Worm (Caenorhabditis elegans) whole organism, L2 larva: ENCODE results near the gene T23F11.4.

ENCODE experiments used
- C34F6.9 ChIP-seq: fragments of 150-350 bp; optimal IDR thresholded peaks from 2 replicates; lab custom pipeline; 2014; ENCODE audit warnings: missing biosample characterization, missing genetic modification characterization
- F13H6.1 ChIP-seq: sonication (generic microtip); optimal IDR thresholded peaks from 2 replicates; lab custom pipeline; 2016; ENCODE audit warnings: missing genetic modification characterization, missing compliant biosample characterization
- R02D3.7 ChIP-seq: fragments of 150-350 bp; optimal IDR thresholded peaks from 2 replicates; lab custom pipeline; 2014; ENCODE audit warnings: missing biosample characterization, missing genetic modification characterization
- Y55F3AM.14 ChIP-seq: fragments of 200-800 bp; sonication (Bioruptor generic); optimal IDR thresholded peaks from 2 replicates; lab custom pipeline; 2018; ENCODE audit warnings: mild to moderate bottlenecking, missing genetic modification characterization, missing compliant biosample characterization
- ZK546.5 ChIP-seq: sonication (generic microtip); optimal IDR thresholded peaks from 2 replicates; lab custom pipeline; 2017; ENCODE audit warnings: missing biosample characterization, missing genetic modification characterization
- alr-1 ChIP-seq: fragments of 150-350 bp; optimal IDR thresholded peaks from 2 replicates; lab custom pipeline; 2014; ENCODE audit warnings: missing biosample characterization, missing genetic modification characterization
- aly-2 ChIP-seq: fragments of 150-350 bp; optimal IDR thresholded peaks from 2 replicates; lab custom pipeline; 2014; ENCODE audit warnings: missing biosample characterization, missing genetic modification characterization
- ceh-16 ChIP-seq: fragments of 150-350 bp; optimal IDR thresholded peaks from 2 replicates; lab custom pipeline; 2014; ENCODE audit warnings: missing biosample characterization, missing genetic modification characterization
- ceh-82 ChIP-seq: fragments of 150-350 bp; optimal IDR thresholded peaks from 2 replicates; lab custom pipeline; 2014; ENCODE audit warnings: missing biosample characterization, missing genetic modification characterization
- crh-2 ChIP-seq: sonication (generic microtip); optimal IDR thresholded peaks from 2 replicates; lab custom pipeline; 2017; ENCODE audit warnings: missing biosample characterization, missing genetic modification characterization
- dmd-4 ChIP-seq: sonication (generic microtip); optimal IDR thresholded peaks from 2 replicates; lab custom pipeline; 2017; ENCODE audit warnings: missing biosample characterization, missing genetic modification characterization
- elt-1 ChIP-seq: fragments of 150-350 bp; optimal IDR thresholded peaks from 2 replicates; lab custom pipeline; 2014; ENCODE audit warnings: missing biosample characterization, missing genetic modification characterization
- elt-3 ChIP-seq: sonication (generic microtip); optimal IDR thresholded peaks from 2 replicates; lab custom pipeline; 2017; ENCODE audit warnings: missing biosample characterization, missing genetic modification characterization
- fos-1 ChIP-seq: fragments of 150-350 bp; optimal IDR thresholded peaks from 2 replicates; lab custom pipeline; 2014; ENCODE audit warnings: missing biosample characterization, missing genetic modification characterization
- gmeb-1 ChIP-seq: fragments of 150-350 bp; optimal IDR thresholded peaks from 2 replicates; lab custom pipeline; 2014; ENCODE audit warnings: missing biosample characterization, missing genetic modification characterization
- lin-39 ChIP-seq: fragments of 150-350 bp; optimal IDR thresholded peaks from 2 replicates; lab custom pipeline; 2014; ENCODE audit warnings: missing biosample characterization, missing genetic modification reagents, missing genetic modification characterization
- lsy-2 ChIP-seq, 2 experiments: fragments of 150-350 bp in 1 of 2; sonication (generic microtip) in 1 of 2; optimal IDR thresholded peaks; 2 replicates each; lab custom pipeline; 2014 to 2017; ENCODE audit warnings: missing biosample characterization in 2 of 2, missing genetic modification characterization in 2 of 2
- mab-5 ChIP-seq: fragments of 150-350 bp; optimal IDR thresholded peaks from 2 replicates; lab custom pipeline; 2014; ENCODE audit warnings: missing biosample characterization, missing genetic modification characterization
- mdl-1 ChIP-seq, 2 experiments: fragments of 150-350 bp in 1 of 2; sonication (generic microtip) in 1 of 2; optimal IDR thresholded peaks; 2 replicates each; lab custom pipeline; 2017; ENCODE audit warnings: missing biosample characterization in 2 of 2, missing genetic modification characterization in 2 of 2
- nhr-11 ChIP-seq: fragments of 150-350 bp; optimal IDR thresholded peaks from 2 replicates; lab custom pipeline; 2014; ENCODE audit warnings: missing biosample characterization, missing genetic modification characterization
- nhr-12 ChIP-seq: fragments of 150-350 bp; optimal IDR thresholded peaks from 2 replicates; lab custom pipeline; 2014; ENCODE audit warnings: missing biosample characterization, missing genetic modification characterization
- nhr-129 ChIP-seq: fragments of 150-350 bp; optimal IDR thresholded peaks from 2 replicates; lab custom pipeline; 2014; ENCODE audit warnings: missing biosample characterization, missing genetic modification characterization
- nhr-21 ChIP-seq: fragments of 150-350 bp; optimal IDR thresholded peaks from 2 replicates; lab custom pipeline; 2014; ENCODE audit warnings: missing biosample characterization, missing genetic modification characterization
- nhr-23 ChIP-seq: fragments of 150-350 bp; optimal IDR thresholded peaks from 2 replicates; lab custom pipeline; 2014; ENCODE audit warnings: missing biosample characterization, missing genetic modification reagents, missing genetic modification characterization
- nhr-25 ChIP-seq: fragments of 150-350 bp; sonication (generic microtip); optimal IDR thresholded peaks from 3 replicates; lab custom pipeline; 2014; ENCODE audit warnings: missing biosample characterization, missing genetic modification characterization
- nhr-6 ChIP-seq: fragments of 150-350 bp; optimal IDR thresholded peaks from 2 replicates; lab custom pipeline; 2014; ENCODE audit warnings: missing biosample characterization, missing genetic modification characterization
- nhr-77 ChIP-seq: fragments of 150-350 bp; optimal IDR thresholded peaks from 2 replicates; lab custom pipeline; 2014; ENCODE audit warnings: missing biosample characterization, missing genetic modification characterization
- peb-1 ChIP-seq: fragments of 150-350 bp; optimal IDR thresholded peaks from 2 replicates; lab custom pipeline; 2014; ENCODE audit warnings: missing biosample characterization, missing genetic modification characterization
- sem-4 ChIP-seq: fragments of 150-350 bp; optimal IDR thresholded peaks from 2 replicates; lab custom pipeline; 2014; ENCODE audit warnings: missing biosample characterization, missing genetic modification reagents, missing genetic modification characterization
- sma-3 ChIP-seq: sonication (generic microtip); optimal IDR thresholded peaks from 2 replicates; lab custom pipeline; 2016; ENCODE audit warnings: missing genetic modification reagents, missing genetic modification characterization, missing compliant biosample characterization
- unc-39 ChIP-seq: fragments of 150-350 bp; optimal IDR thresholded peaks from 2 replicates; lab custom pipeline; 2014; ENCODE audit warnings: missing biosample characterization, missing genetic modification characterization
- unc-55 ChIP-seq: fragments of 150-350 bp; sonication (generic microtip); optimal IDR thresholded peaks from 3 replicates; lab custom pipeline; 2014; ENCODE audit warnings: missing biosample characterization, missing genetic modification reagents, missing genetic modification characterization
- unc-62 ChIP-seq: fragments of 150-350 bp; optimal IDR thresholded peaks from 2 replicates; lab custom pipeline; 2014; ENCODE audit warnings: missing biosample characterization, missing genetic modification reagents, missing genetic modification characterization
- zag-1 ChIP-seq: fragments of 150-350 bp; optimal IDR thresholded peaks from 2 replicates; lab custom pipeline; 2014; ENCODE audit warnings: missing biosample characterization, missing genetic modification characterization
- ztf-1 ChIP-seq: fragments of 200-800 bp; sonication (Bioruptor generic); conservative IDR thresholded peaks from 2 replicates; pipeline ENCODE4 v1.3.6; 2022; ENCODE audit warnings: missing genetic modification characterization, missing compliant biosample characterization
- ztf-4 ChIP-seq: fragments of 150-350 bp; optimal IDR thresholded peaks from 2 replicates; lab custom pipeline; 2014; ENCODE audit warnings: missing biosample characterization, missing genetic modification characterization

T23F11.4 gene

ce11 chrIII:4649363-4649768 is 15.8 kb downstream of the T23F11.4 start (continued):
- TF ChIP-seq unc-55 (GFP tag; lab: Kevin White, UChicago) (peak; percentile 89), zag-1 (tag; lab: Kevin White, UChicago) (peak; percentile 86), ceh-82 (tag; lab: Kevin White, UChicago) (peak; percentile 39), Y55F3AM.14 (GFP tag; lab: Kevin White, UChicago) (peak; percentile 91), sma-3 (peak; percentile 97), F13H6.1 (tag; lab: Kevin White, UChicago) (peak; percentile 98), lsy-2 (tag; optimal IDR thresholded peaks at IDR 0.05; lab: Kevin White, UChicago) (peak; percentile 41 to 93), peb-1 (tag; lab: Kevin White, UChicago) (no peak), nhr-129 (tag; lab: Kevin White, UChicago) (peak; percentile 97), sem-4 (peak; percentile 95), mab-5 (tag; lab: Kevin White, UChicago) (peak; percentile 58), ZK546.5 (tag; lab: Kevin White, UChicago) (no peak), C34F6.9 (peak; percentile 99), nhr-21 (tag; lab: Kevin White, UChicago) (peak; percentile 98)

ce11 chrIII:4647878-4648277 is 17.3 kb downstream of the T23F11.4 start, which contains the start of gene T23F11.6:
TSS of gene T23F11.6 (minus strand) at chrIII:4647922.
- no peak for TF ChIP-seq aly-2 (tag; lab: Kevin White, UChicago)
- TF ChIP-seq gmeb-1, result no peak
- TF ChIP-seq peb-1 (tag; lab: Kevin White, UChicago), result no peak
- TF ChIP-seq crh-2 (tag; lab: Kevin White, UChicago), result peak; percentile 5
- no peak for TF ChIP-seq ztf-4 (tag; lab: Kevin White, UChicago)
- no peak for TF ChIP-seq nhr-77
- TF ChIP-seq alr-1 (tag; lab: Kevin White, UChicago), result no peak
- TF ChIP-seq nhr-129 (tag; lab: Kevin White, UChicago), result no peak
- no peak for TF ChIP-seq nhr-6
- peak; percentile 63 for TF ChIP-seq fos-1 (tag; lab: Kevin White, UChicago)
- TF ChIP-seq ceh-16 (tag; lab: Kevin White, UChicago), result no peak

ce11 chrIII:4647341-4647740 is 17.8 kb downstream of the T23F11.4 start:
- TF ChIP-seq mdl-1 (tag; optimal IDR thresholded peaks at IDR 0.05; lab: Kevin White, UChicago) (no peak), alr-1 (tag; lab: Kevin White, UChicago) (no peak), nhr-23 (tag; lab: Kevin White, UChicago) (no peak), ztf-4 (tag; lab: Kevin White, UChicago) (no peak), unc-39 (tag; lab: Kevin White, UChicago) (no peak), nhr-11 (tag; lab: Kevin White, UChicago) (no peak), R02D3.7 (tag; lab: Kevin White, UChicago) (no peak), elt-1 (tag; lab: Kevin White, UChicago) (no peak), ceh-82 (tag; lab: Kevin White, UChicago) (no peak), lin-39 (no peak), nhr-25 (tag; lab: Kevin White, UChicago) (no peak), nhr-12 (tag; lab: Kevin White, UChicago) (no peak), sma-3 (no peak), ZK546.5 (tag; lab: Kevin White, UChicago) (no peak), unc-62 (GFP tag; lab: Kevin White, UChicago) (no peak)

- TF ChIP-seq ztf-1 (GFP tag; lab: Robert Waterston, UW) (no peak), unc-39 (tag; lab: Kevin White, UChicago) (no peak), nhr-6 (no peak), nhr-77 (no peak), Y55F3AM.14 (GFP tag; lab: Kevin White, UChicago) (no peak), sma-3 (no peak), elt-3 (tag; lab: Kevin White, UChicago) (no peak), nhr-12 (tag; lab: Kevin White, UChicago) (no peak), zag-1 (tag; lab: Kevin White, UChicago) (no peak), dmd-4 (tag; lab: Kevin White, UChicago) (no peak)
These were observed 18.9 kb downstream of the T23F11.4 start, which contains the start of gene pqn-29 for ce11 chrIII:4646246-4646645. TSS of gene pqn-29 (minus strand) at chrIII:4646346.
